Fruit fly (Drosophila melanogaster) whole organism, prepupa: ENCODE results near the gene RIOK1.

Experiments
- CG16779 ChIP-seq: fragments of 200-800 bp; sonication (Bioruptor generic); optimal IDR thresholded peaks from 3 replicates; lab custom pipeline; 2017; ENCODE audit warnings: missing biosample characterization, mild to moderate bottlenecking, missing genetic modification characterization
- Eip75B ChIP-seq: fragments of 200-800 bp; sonication (Bioruptor generic); optimal IDR thresholded peaks from 3 replicates; lab custom pipeline; 2016; ENCODE audit warnings: missing biosample characterization, missing genetic modification characterization

DNA sequence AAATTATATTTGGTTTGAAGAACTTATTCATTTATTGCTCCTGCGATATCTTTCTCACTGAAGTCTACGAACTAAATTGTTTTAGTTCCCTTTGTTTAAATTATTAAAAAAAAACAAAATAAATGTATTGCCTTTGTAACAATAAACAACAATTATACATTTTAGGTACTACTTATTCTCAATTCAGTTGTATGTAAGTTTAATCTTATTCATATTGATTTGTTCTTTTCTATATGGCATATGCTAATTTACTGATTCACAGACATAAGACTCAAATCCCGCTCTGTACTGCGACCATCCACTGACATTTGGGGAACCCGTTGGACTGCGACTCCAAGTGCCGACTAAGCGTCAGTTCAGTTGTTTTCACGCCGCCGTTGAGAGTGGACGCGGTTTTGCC, 17.2 kb downstream of the RIOK1 start, which contains the start of gene CG32091:
- no peak for TF ChIP-seq Eip75B (GFP tag; lab: Kevin White, UChicago)
- TF ChIP-seq CG16779 (tag; lab: Kevin White, UChicago), result no peak
